Worm (Caenorhabditis elegans) whole organism, young adult: ENCODE data around the gene vmo-1.

Experiments
- B0019.2 ChIP-seq: fragments of 200-800 bp; sonication (Bioruptor generic); conservative IDR thresholded peaks from 2 replicates; pipeline ENCODE4 v1.3.6; 2022; ENCODE audit warnings: missing genetic modification reagents, missing genetic modification characterization, missing compliant biosample characterization
- B0035.1 ChIP-seq: sonication (generic microtip); optimal IDR thresholded peaks from 2 replicates; lab custom pipeline; 2016; ENCODE audit warnings: missing genetic modification characterization, mild to moderate bottlenecking, missing compliant biosample characterization, missing genotype, missing genetic modification reagents
- F10E7.11 ChIP-seq: sonication (generic microtip); optimal IDR thresholded peaks from 2 replicates; lab custom pipeline; 2017; ENCODE audit warnings: mild to moderate bottlenecking, missing genetic modification characterization, moderate library complexity, missing compliant biosample characterization
- F33H1.4 ChIP-seq: fragments of 200-800 bp; sonication (Bioruptor generic); IDR thresholded peaks from 2 replicates; pipeline ENCODE4 v1.3.6; 2022; ENCODE audit warnings: missing genetic modification reagents, missing genetic modification characterization, missing compliant biosample characterization
- F49E8.2 ChIP-seq: sonication (generic microtip); optimal IDR thresholded peaks from 3 replicates; lab custom pipeline; 2017; ENCODE audit warnings: missing genetic modification characterization, mild to moderate bottlenecking, missing compliant biosample characterization, antibody characterized with exemption, moderate library complexity; ENCODE audit not compliant: insufficient read depth
- F57A8.1 ChIP-seq: fragments of 200-800 bp; sonication (Bioruptor generic); optimal IDR thresholded peaks from 2 replicates; lab custom pipeline; 2018; ENCODE audit warnings: mild to moderate bottlenecking, missing genetic modification characterization, moderate library complexity, missing compliant biosample characterization
- F57C9.4 ChIP-seq: sonication (generic microtip); optimal IDR thresholded peaks from 2 replicates; lab custom pipeline; 2017; ENCODE audit warnings: mild to moderate bottlenecking, missing genetic modification characterization, missing compliant biosample characterization
- K12H6.12 ChIP-seq: fragments of 200-800 bp; sonication (Bioruptor generic); optimal IDR thresholded peaks from 2 replicates; lab custom pipeline; 2018; ENCODE audit warnings: mild to moderate bottlenecking, missing genetic modification characterization, missing compliant biosample characterization
- Y56A3A.18 ChIP-seq: fragments of 200-800 bp; sonication (Bioruptor generic); IDR thresholded peaks from 2 replicates; pipeline ENCODE4 v1.3.6; 2022; ENCODE audit warnings: missing genetic modification reagents, missing genetic modification characterization, missing compliant biosample characterization
- Y67H2A.10 ChIP-seq: fragments of 200-800 bp; sonication (Bioruptor generic); conservative IDR thresholded peaks from 2 replicates; pipeline ENCODE4 v1.3.6; 2022; ENCODE audit warnings: missing genetic modification reagents, missing genetic modification characterization, missing compliant biosample characterization
- bed-1 ChIP-seq: fragments of 200-800 bp; sonication (Bioruptor generic); IDR thresholded peaks from 2 replicates; pipeline ENCODE4 v1.3.6; 2022; ENCODE audit warnings: missing genetic modification reagents, missing genetic modification characterization, missing compliant biosample characterization
- cebp-2 ChIP-seq: fragments of 200-800 bp; sonication (Bioruptor generic); IDR thresholded peaks from 2 replicates; pipeline ENCODE4 v1.3.6; 2022; ENCODE audit warnings: missing genetic modification characterization, missing compliant biosample characterization
- ceh-91 ChIP-seq: fragments of 200-800 bp; sonication (Bioruptor generic); IDR thresholded peaks from 2 replicates; pipeline ENCODE4 v1.3.6; 2022; ENCODE audit warnings: missing genetic modification reagents, missing genetic modification characterization, missing compliant biosample characterization
- egl-44 ChIP-seq: fragments of 200-800 bp; sonication (Bioruptor generic); IDR thresholded peaks from 2 replicates; pipeline ENCODE4 v1.3.6; 2022; ENCODE audit warnings: missing genetic modification reagents, missing genetic modification characterization, missing compliant biosample characterization
- egrh-3 ChIP-seq: fragments of 200-800 bp; sonication (Bioruptor generic); IDR thresholded peaks from 2 replicates; pipeline ENCODE4 v1.3.6; 2022; ENCODE audit warnings: missing genetic modification reagents, missing genetic modification characterization, missing compliant biosample characterization
- ekl-4 ChIP-seq: fragments of 200-800 bp; sonication (Bioruptor generic); IDR thresholded peaks from 2 replicates; pipeline ENCODE4 v1.3.6; 2022; ENCODE audit warnings: missing genetic modification reagents, missing genetic modification characterization, missing compliant biosample characterization
- fkh-3 ChIP-seq: sonication (generic microtip); optimal IDR thresholded peaks from 2 replicates; lab custom pipeline; 2016; ENCODE audit warnings: mild to moderate bottlenecking, missing genetic modification characterization, missing compliant biosample characterization
- gei-17 ChIP-seq: fragments of 200-800 bp; sonication (Bioruptor generic); optimal IDR thresholded peaks from 2 replicates; lab custom pipeline; 2018; ENCODE audit warnings: mild to moderate bottlenecking, missing genetic modification characterization, missing compliant biosample characterization
- hmg-1.2 ChIP-seq: fragments of 200-800 bp; sonication (Bioruptor generic); IDR thresholded peaks from 2 replicates; pipeline ENCODE4 v1.3.6; 2022; ENCODE audit warnings: missing genetic modification reagents, missing genetic modification characterization, missing compliant biosample characterization
- hrde-1 ChIP-seq: sonication (generic microtip); optimal IDR thresholded peaks from 2 replicates; lab custom pipeline; 2016; ENCODE audit warnings: missing genetic modification characterization, mild to moderate bottlenecking, missing compliant biosample characterization, moderate library complexity, missing genotype, missing genetic modification reagents, borderline replicate concordance
- let-526 ChIP-seq: fragments of 200-800 bp; sonication (Bioruptor generic); IDR thresholded peaks from 2 replicates; pipeline ENCODE4 v1.3.6; 2022; ENCODE audit warnings: missing genetic modification reagents, missing genetic modification characterization, missing compliant biosample characterization
- lin-35 ChIP-seq, 3 experiments: fragments of 150-350 bp in 2 of 3; sonication (generic microtip) in 1 of 3; optimal IDR thresholded peaks; 2 replicates each; lab custom pipeline; 2014 to 2018; ENCODE audit warnings: missing biosample characterization in 3 of 3, missing genetic modification characterization in 3 of 3, missing genetic modification reagents in 3 of 3
- lir-1 ChIP-seq: fragments of 200-800 bp; sonication (Bioruptor generic); conservative IDR thresholded peaks from 2 replicates; pipeline ENCODE4 v1.3.6; 2022; ENCODE audit warnings: missing genetic modification reagents, missing genetic modification characterization, missing compliant biosample characterization
- madf-10 ChIP-seq: sonication (generic microtip); optimal IDR thresholded peaks from 2 replicates; lab custom pipeline; 2016; ENCODE audit warnings: mild to moderate bottlenecking, missing genetic modification characterization, missing compliant biosample characterization
- madf-3 ChIP-seq: fragments of 200-800 bp; sonication (Bioruptor generic); IDR thresholded peaks from 2 replicates; pipeline ENCODE4 v1.3.6; 2022; ENCODE audit warnings: missing genetic modification reagents, missing genetic modification characterization, missing compliant biosample characterization
- mel-28 ChIP-seq: sonication (generic microtip); optimal IDR thresholded peaks from 2 replicates; lab custom pipeline; 2016; ENCODE audit warnings: borderline replicate concordance, mild to moderate bottlenecking, missing genetic modification characterization, missing compliant biosample characterization
- mxl-1 ChIP-seq: sonication (generic microtip); optimal IDR thresholded peaks from 2 replicates; lab custom pipeline; 2016; ENCODE audit warnings: missing genetic modification characterization, missing compliant biosample characterization
- nfya-1 ChIP-seq: sonication (generic microtip); optimal IDR thresholded peaks from 2 replicates; lab custom pipeline; 2017; ENCODE audit warnings: antibody characterized with exemption, missing compliant biosample characterization, missing genetic modification characterization, borderline replicate concordance; ENCODE audit not compliant: insufficient read depth
- nfya-2 ChIP-seq: fragments of 200-800 bp; sonication (Bioruptor generic); IDR thresholded peaks from 2 replicates; pipeline ENCODE4 v1.3.6; 2022; ENCODE audit warnings: missing genetic modification reagents, missing genetic modification characterization, missing compliant biosample characterization
- nfyb-1 ChIP-seq: fragments of 200-800 bp; sonication (Bioruptor generic); IDR thresholded peaks from 2 replicates; pipeline ENCODE4 v1.3.6; 2022; ENCODE audit warnings: missing genetic modification reagents, missing genetic modification characterization, missing compliant biosample characterization
- nhr-80 ChIP-seq: sonication (generic microtip); optimal IDR thresholded peaks from 2 replicates; lab custom pipeline; 2016; ENCODE audit warnings: missing genetic modification characterization, missing compliant biosample characterization
- rcor-1 ChIP-seq: fragments of 200-800 bp; sonication (Bioruptor generic); IDR thresholded peaks from 2 replicates; pipeline ENCODE4 v1.3.6; 2022; ENCODE audit warnings: missing genetic modification reagents, missing genetic modification characterization, missing compliant biosample characterization
- rec-8 ChIP-seq, 2 experiments: sonication (generic microtip); optimal IDR thresholded peaks; 2 replicates each; lab custom pipeline; 2016; ENCODE audit warnings: mild to moderate bottlenecking in 2 of 2, missing genetic modification characterization in 2 of 2, missing genetic modification reagents in 2 of 2, missing genotype in 2 of 2, missing biosample characterization in 1 of 2, missing compliant biosample characterization in 1 of 2, moderate library complexity in 1 of 2
- rpc-1 ChIP-seq, 2 experiments: fragments of 150-350 bp in 1 of 2; sonication (generic microtip) in 1 of 2; optimal IDR thresholded peaks; 2 replicates each; lab custom pipeline; 2014 to 2018; ENCODE audit warnings: missing biosample characterization in 1 of 2, missing genetic modification characterization in 1 of 2, missing genetic modification reagents in 1 of 2, missing genotype in 1 of 2
- sea-2 ChIP-seq: fragments of 200-800 bp; sonication (Bioruptor generic); IDR thresholded peaks from 2 replicates; pipeline ENCODE4 v1.3.6; 2022; ENCODE audit warnings: missing genetic modification characterization, missing compliant biosample characterization
- snpc-4 ChIP-seq, 5 experiments: fragments of 150-350 bp in 1 of 5; sonication (generic microtip) in 4 of 5; optimal IDR thresholded peaks; 2 replicates each; lab custom pipeline; 2014 to 2018; ENCODE audit warnings: missing genetic modification characterization in 5 of 5, missing biosample characterization in 3 of 5, antibody characterized with exemption in 2 of 5, mild to moderate bottlenecking in 2 of 5, missing compliant biosample characterization in 2 of 5, missing genotype in 2 of 5, moderate library complexity in 2 of 5, missing genetic modification reagents in 1 of 5
- somi-1 ChIP-seq: fragments of 200-800 bp; sonication (Bioruptor generic); optimal IDR thresholded peaks from 2 replicates; lab custom pipeline; 2018; ENCODE audit warnings: mild to moderate bottlenecking, missing genetic modification characterization, missing compliant biosample characterization
- zim-3 ChIP-seq: sonication (generic microtip); optimal IDR thresholded peaks from 2 replicates; lab custom pipeline; 2017; ENCODE audit warnings: mild to moderate bottlenecking, missing genetic modification characterization, moderate library complexity, missing compliant biosample characterization
- ztf-25 ChIP-seq: fragments of 200-800 bp; sonication (Bioruptor generic); IDR thresholded peaks from 2 replicates; pipeline ENCODE4 v1.3.6; 2022; ENCODE audit warnings: missing genetic modification reagents, missing genetic modification characterization, missing compliant biosample characterization
- ztf-28 ChIP-seq: fragments of 200-800 bp; sonication (Bioruptor generic); IDR thresholded peaks from 2 replicates; pipeline ENCODE4 v1.3.6; 2022; ENCODE audit warnings: missing genetic modification reagents, missing genetic modification characterization, missing compliant biosample characterization

Gene vmo-1

DNA sequence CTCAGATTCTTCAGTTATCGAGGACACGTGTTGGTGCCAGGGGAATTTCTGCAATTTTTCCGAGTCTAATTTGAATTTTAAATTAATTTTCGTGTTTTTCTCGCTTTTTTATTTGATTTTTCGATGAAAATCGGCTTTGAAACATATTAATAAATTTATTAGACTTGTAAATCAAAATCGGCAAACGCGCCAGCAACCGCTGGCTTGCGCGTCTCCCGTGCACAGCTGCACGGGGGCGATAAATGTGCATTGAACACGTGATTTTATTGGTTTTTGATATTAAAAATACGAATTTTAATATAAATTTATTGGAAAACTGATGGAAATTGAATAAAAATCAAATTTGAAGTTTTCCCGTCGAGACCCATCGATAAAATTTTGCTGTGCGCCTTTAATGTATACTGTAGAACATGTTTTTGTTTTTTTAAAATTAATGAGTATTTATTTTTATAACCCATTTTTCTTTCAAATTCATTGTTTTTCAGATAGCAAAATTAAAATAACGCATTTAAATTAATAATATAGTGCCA lies 27.7 kb upstream of the vmo-1 start, which contains the start of gene F26F2.7 (continued):
- TF ChIP-seq fkh-3 (tag; lab: Kevin White, UChicago) (no peak), rec-8 (tag; optimal IDR thresholded peaks at IDR 0.05; lab: Kevin White, UChicago) (no peak), Y56A3A.18 (GFP tag; lab: Robert Waterston, UW) (peak; percentile 59; the same call in 1 of the 2 replicates), ztf-28 (GFP tag; lab: Robert Waterston, UW) (no peak), F10E7.11 (tag; lab: Kevin White, UChicago) (peak; percentile 30), nhr-80 (tag; lab: Kevin White, UChicago) (peak; percentile 80), F49E8.2 (no peak), nfya-1 (no peak), madf-3 (GFP tag; lab: Robert Waterston, UW) (peak; percentile 83), let-526 (GFP tag; lab: Robert Waterston, UW) (no peak), mel-28 (tag; lab: Kevin White, UChicago) (no peak), hmg-1.2 (GFP tag; lab: Robert Waterston, UW) (peak; percentile 71), mxl-1 (tag; lab: Kevin White, UChicago) (peak; percentile 9), nfyb-1 (GFP tag; lab: Robert Waterston, UW) (no peak; the same call in 1 of the 2 replicates), bed-1 (GFP tag; lab: Robert Waterston, UW) (no peak), B0035.1 (tag; lab: Kevin White, UChicago) (peak; percentile 56), K12H6.12 (peak; percentile 71), ekl-4 (GFP tag; lab: Robert Waterston, UW) (peak; percentile 89), hrde-1 (no peak), nfya-2 (GFP tag; lab: Robert Waterston, UW) (no peak), rpc-1 (optimal IDR thresholded peaks at IDR 0.05; lab: Kevin White, UChicago) (no peak), rpc-1 (tag; optimal IDR thresholded peaks at IDR 0.05; lab: Kevin White, UChicago) (no peak), somi-1 (peak; percentile 29), madf-10 (tag; lab: Kevin White, UChicago) (peak; percentile 78), ztf-25 (GFP tag; lab: Robert Waterston, UW) (no peak), F57A8.1 (GFP tag; lab: Kevin White, UChicago) (no peak), gei-17 (GFP tag; lab: Kevin White, UChicago) (peak; percentile 41), snpc-4 (GFP tag; optimal IDR thresholded peaks at IDR 0.05; lab: Kevin White, UChicago) (no peak), snpc-4 (tag; optimal IDR thresholded peaks at IDR 0.05; lab: Kevin White, UChicago) (peak in 3 of 4 experiments; percentile 26 to 85 (median 79)), F57C9.4 (tag; lab: Kevin White, UChicago) (peak; percentile 32), Y67H2A.10 (GFP tag; lab: Robert Waterston, UW) (peak; percentile 63; the same call in 1 of the 2 replicates), ceh-91 (GFP tag; lab: Robert Waterston, UW) (peak; percentile 87), zim-3 (tag; lab: Kevin White, UChicago) (no peak), cebp-2 (GFP tag; lab: Robert Waterston, UW) (no peak), lir-1 (GFP tag; lab: Robert Waterston, UW) (peak; percentile 80; the same call in 1 of the 2 replicates), egl-44 (no peak), lin-35 (GFP tag; optimal IDR thresholded peaks at IDR 0.05; lab: Kevin White, UChicago) (peak in 2 of 3 experiments; percentile 4 to 82), F33H1.4 (peak; percentile 95), B0019.2 (0 out of 2 replicates have a peak, but pooled peaks have one; percentile 20), egrh-3 (GFP tag; lab: Robert Waterston, UW) (peak; percentile 58; the same call in 1 of the 2 replicates), rcor-1 (GFP tag; lab: Robert Waterston, UW) (peak; percentile 89), sea-2 (no peak)
